Worm (Caenorhabditis elegans) whole organism, L3 larva: Measurements from ENCODE around the gene cdc-48.1.

Source experiments
- R02D3.7 ChIP-seq: fragments of 150-350 bp; optimal IDR thresholded peaks from 2 replicates; lab custom pipeline; 2014; ENCODE audit warnings: missing biosample characterization, missing genetic modification characterization
- ZK546.5 ChIP-seq: sonication (generic microtip); optimal IDR thresholded peaks from 2 replicates; lab custom pipeline; 2017; ENCODE audit warnings: missing biosample characterization, missing genetic modification characterization
- aly-2 ChIP-seq: fragments of 150-350 bp; optimal IDR thresholded peaks from 2 replicates; lab custom pipeline; 2014; ENCODE audit warnings: missing biosample characterization, missing genetic modification characterization
- ama-1 ChIP-seq: fragments of 150-350 bp; optimal IDR thresholded peaks from 2 replicates; lab custom pipeline; 2018
- ceh-16 ChIP-seq: sonication (generic microtip); optimal IDR thresholded peaks from 2 replicates; lab custom pipeline; 2017; ENCODE audit warnings: missing biosample characterization, missing genetic modification characterization
- ceh-28 ChIP-seq: fragments of 150-350 bp; optimal IDR thresholded peaks from 2 replicates; lab custom pipeline; 2014; ENCODE audit warnings: missing biosample characterization, missing genetic modification reagents, missing genetic modification characterization
- ceh-82 ChIP-seq: fragments of 150-350 bp; optimal IDR thresholded peaks from 2 replicates; lab custom pipeline; 2014; ENCODE audit warnings: missing biosample characterization, missing genetic modification characterization
- daf-12 ChIP-seq: fragments of 150-350 bp; optimal IDR thresholded peaks from 2 replicates; lab custom pipeline; 2014; ENCODE audit warnings: missing biosample characterization, missing genetic modification reagents, missing genetic modification characterization
- egl-27 ChIP-seq: sonication (generic microtip); optimal IDR thresholded peaks from 4 replicates; lab custom pipeline; 2017; ENCODE audit warnings: missing biosample characterization, missing genetic modification reagents, missing genetic modification characterization
- egl-5 ChIP-seq: fragments of 150-350 bp; optimal IDR thresholded peaks from 2 replicates; lab custom pipeline; 2017; ENCODE audit warnings: missing biosample characterization, missing genetic modification reagents, missing genetic modification characterization, inconsistent platforms
- elt-2 ChIP-seq: sonication (generic microtip); optimal IDR thresholded peaks from 2 replicates; lab custom pipeline; 2016; ENCODE audit warnings: missing genetic modification reagents, mild to moderate bottlenecking, missing genetic modification characterization, missing compliant biosample characterization
- eor-1 ChIP-seq, 2 experiments: fragments of 150-350 bp; optimal IDR thresholded peaks; 2 replicates each; lab custom pipeline; 2014 to 2018; ENCODE audit warnings: missing biosample characterization in 2 of 2, missing genetic modification characterization in 2 of 2
- fkh-10 ChIP-seq: sonication (generic microtip); optimal IDR thresholded peaks from 2 replicates; lab custom pipeline; 2017; ENCODE audit warnings: missing biosample characterization, missing genetic modification reagents, missing genetic modification characterization
- hmg-11 ChIP-seq: sonication (generic microtip); optimal IDR thresholded peaks from 2 replicates; lab custom pipeline; 2016; ENCODE audit warnings: missing genetic modification characterization, missing compliant biosample characterization
- jun-1 ChIP-seq: fragments of 150-350 bp; optimal IDR thresholded peaks from 2 replicates; lab custom pipeline; 2014; ENCODE audit warnings: missing biosample characterization, missing genetic modification reagents, missing genetic modification characterization
- lin-15B ChIP-seq: fragments of 150-350 bp; optimal IDR thresholded peaks from 2 replicates; lab custom pipeline; 2014; ENCODE audit warnings: missing biosample characterization, missing genetic modification characterization
- lin-39 ChIP-seq: fragments of 150-350 bp; optimal IDR thresholded peaks from 2 replicates; lab custom pipeline; 2018; ENCODE audit warnings: missing biosample characterization, missing genetic modification reagents, missing genetic modification characterization
- lsy-12 ChIP-seq: sonication (generic microtip); optimal IDR thresholded peaks from 2 replicates; lab custom pipeline; 2016; ENCODE audit warnings: mild to moderate bottlenecking, missing genetic modification characterization, missing compliant biosample characterization
- mdl-1 ChIP-seq: fragments of 150-350 bp; optimal IDR thresholded peaks from 2 replicates; lab custom pipeline; 2014; ENCODE audit warnings: missing biosample characterization, missing genetic modification characterization
- mml-1 ChIP-seq: fragments of 150-350 bp; sonication (generic microtip); optimal IDR thresholded peaks from 3 replicates; lab custom pipeline; 2014; ENCODE audit warnings: missing biosample characterization, missing genetic modification characterization
- nfya-1 ChIP-seq: sonication (generic microtip); optimal IDR thresholded peaks from 2 replicates; lab custom pipeline; 2017; ENCODE audit warnings: missing genetic modification characterization, mild to moderate bottlenecking, missing compliant biosample characterization, antibody characterized with exemption, moderate library complexity; ENCODE audit not compliant: insufficient read depth
- nhr-11 ChIP-seq: fragments of 150-350 bp; optimal IDR thresholded peaks from 2 replicates; lab custom pipeline; 2014; ENCODE audit warnings: missing biosample characterization, missing genetic modification characterization
- nhr-23 ChIP-seq: fragments of 150-350 bp; optimal IDR thresholded peaks from 2 replicates; lab custom pipeline; 2014; ENCODE audit warnings: missing biosample characterization, missing genetic modification reagents, missing genetic modification characterization
- nhr-237 ChIP-seq: fragments of 150-350 bp; optimal IDR thresholded peaks from 2 replicates; lab custom pipeline; 2014; ENCODE audit warnings: missing biosample characterization, missing genetic modification characterization
- nhr-25 ChIP-seq: sonication (generic microtip); optimal IDR thresholded peaks from 2 replicates; lab custom pipeline; 2017; ENCODE audit warnings: missing biosample characterization, missing genetic modification characterization
- nhr-28 ChIP-seq: fragments of 150-350 bp; optimal IDR thresholded peaks from 2 replicates; lab custom pipeline; 2014; ENCODE audit warnings: missing biosample characterization, missing genetic modification characterization
- nhr-43 ChIP-seq: sonication (generic microtip); optimal IDR thresholded peaks from 2 replicates; lab custom pipeline; 2016; ENCODE audit warnings: mild to moderate bottlenecking, missing genetic modification characterization, missing compliant biosample characterization; ENCODE audit not compliant: poor library complexity, severe bottlenecking
- nhr-67 ChIP-seq: fragments of 150-350 bp; optimal IDR thresholded peaks from 2 replicates; lab custom pipeline; 2014; ENCODE audit warnings: missing biosample characterization, missing genetic modification characterization
- nhr-76 ChIP-seq: fragments of 150-350 bp; sonication (generic microtip); optimal IDR thresholded peaks from 5 replicates; lab custom pipeline; 2014; ENCODE audit warnings: missing biosample characterization, missing genetic modification characterization
- nhr-77 ChIP-seq: fragments of 150-350 bp; optimal IDR thresholded peaks from 2 replicates; lab custom pipeline; 2014; ENCODE audit warnings: missing biosample characterization, missing genetic modification characterization
- pha-4 ChIP-seq: fragments of 150-350 bp; optimal IDR thresholded peaks from 2 replicates; lab custom pipeline; 2014; ENCODE audit warnings: missing biosample characterization, missing genetic modification reagents, missing genetic modification characterization
- pqm-1 ChIP-seq: fragments of 150-350 bp; optimal IDR thresholded peaks from 2 replicates; lab custom pipeline; 2017; ENCODE audit warnings: missing biosample characterization, missing genetic modification characterization, inconsistent platforms
- skn-1 ChIP-seq: fragments of 150-350 bp; optimal IDR thresholded peaks from 2 replicates; lab custom pipeline; 2014; ENCODE audit warnings: missing biosample characterization, missing genetic modification characterization
- snpc-4 ChIP-seq: fragments of 150-350 bp; optimal IDR thresholded peaks from 2 replicates; lab custom pipeline; 2014; ENCODE audit warnings: missing biosample characterization, missing genetic modification characterization
- tbx-2 ChIP-seq: sonication (generic microtip); optimal IDR thresholded peaks from 2 replicates; lab custom pipeline; 2016; ENCODE audit warnings: mild to moderate bottlenecking, missing genetic modification characterization, missing compliant biosample characterization
- unc-39 ChIP-seq: sonication (generic microtip); optimal IDR thresholded peaks from 4 replicates; lab custom pipeline; 2017; ENCODE audit warnings: missing biosample characterization, missing genetic modification characterization
- unc-62 ChIP-seq: fragments of 150-350 bp; sonication (generic microtip); optimal IDR thresholded peaks from 4 replicates; lab custom pipeline; 2014; ENCODE audit warnings: missing biosample characterization, missing genetic modification reagents, missing genetic modification characterization
- ztf-11 ChIP-seq: fragments of 150-350 bp; optimal IDR thresholded peaks from 2 replicates; lab custom pipeline; 2014; ENCODE audit warnings: missing biosample characterization, missing genetic modification characterization
- ztf-4 ChIP-seq: fragments of 150-350 bp; optimal IDR thresholded peaks from 2 replicates; lab custom pipeline; 2014; ENCODE audit warnings: missing biosample characterization, missing genetic modification characterization

cdc-48.1 gene

ce11 chrII:10541923-10542486 lies 21.2 kb downstream of the cdc-48.1 start, which contains the start of gene pro-1:
Gene pro-1 (minus strand): TSS chrII:10541996.
- TF ChIP-seq eor-1 (tag; optimal IDR thresholded peaks at IDR 0.05; lab: Kevin White, UChicago) (no peak), nhr-237 (tag; lab: Kevin White, UChicago) (no peak), pqm-1 (tag; lab: Kevin White, UChicago) (peak; percentile 51), jun-1 (tag; lab: Kevin White, UChicago) (peak; percentile 57), R02D3.7 (tag; lab: Kevin White, UChicago) (peak; percentile 96), hmg-11 (tag; lab: Kevin White, UChicago) (peak; percentile 4), nhr-76 (no peak), ceh-28 (tag; lab: Kevin White, UChicago) (peak; percentile 34), ztf-11 (tag; lab: Kevin White, UChicago) (no peak), ztf-4 (tag; lab: Kevin White, UChicago) (peak; percentile 78), skn-1 (tag; lab: Kevin White, UChicago) (peak; percentile 74), nhr-11 (no peak), elt-2 (tag; lab: Kevin White, UChicago) (peak; percentile 56), lsy-12 (tag; lab: Kevin White, UChicago) (peak; percentile 95), snpc-4 (tag; lab: Kevin White, UChicago) (no peak), fkh-10 (GFP tag; lab: Kevin White, UChicago) (no peak), ZK546.5 (peak; percentile 23), nhr-28 (tag; lab: Kevin White, UChicago) (peak; percentile 29), mml-1 (tag; lab: Kevin White, UChicago) (no peak), nhr-23 (tag; lab: Kevin White, UChicago) (peak; percentile 79), unc-62 (no peak), aly-2 (tag; lab: Kevin White, UChicago) (peak; percentile 32), pha-4 (tag; lab: Kevin White, UChicago) (peak; percentile 91), ceh-82 (tag; lab: Kevin White, UChicago) (no peak), lin-15B (tag; lab: Kevin White, UChicago) (peak; percentile 42), daf-12 (tag; lab: Kevin White, UChicago) (no peak), ama-1 (lab: Kevin White, UChicago) (peak; percentile 97), mdl-1 (tag; lab: Kevin White, UChicago) (no peak), nhr-43 (tag; lab: Kevin White, UChicago) (peak; percentile 79), nhr-25 (tag; lab: Kevin White, UChicago) (peak; percentile 62), nfya-1 (tag; lab: Kevin White, UChicago) (peak; percentile 66), lin-39 (tag; lab: Kevin White, UChicago) (peak; percentile 62), unc-39 (tag; lab: Kevin White, UChicago) (no peak), tbx-2 (tag; lab: Kevin White, UChicago) (peak; percentile 60), ceh-16 (tag; lab: Kevin White, UChicago) (no peak), egl-27 (tag; lab: Kevin White, UChicago) (no peak), egl-5 (tag; lab: Kevin White, UChicago) (no peak)

- TF ChIP-seq nhr-23 (tag; lab: Kevin White, UChicago) (no peak), daf-12 (tag; lab: Kevin White, UChicago) (no peak), nhr-77 (tag; lab: Kevin White, UChicago) (no peak), lin-39 (tag; lab: Kevin White, UChicago) (no peak), lin-15B (tag; lab: Kevin White, UChicago) (no peak), skn-1 (tag; lab: Kevin White, UChicago) (no peak), nhr-11 (no peak)
Observed at ce11 chrII:10539232-10539631, 24.0 kb downstream of the cdc-48.1 start, which contains the start of gene R166.3. Gene R166.3 (minus strand): TSS chrII:10539332.

- peak; percentile 39 for TF ChIP-seq lin-15B (tag; lab: Kevin White, UChicago)
- no peak for TF ChIP-seq nhr-76
- peak; percentile 61 for TF ChIP-seq pha-4 (tag; lab: Kevin White, UChicago)
- TF ChIP-seq hmg-11 (tag; lab: Kevin White, UChicago) = peak; percentile 30
- peak; percentile 50 for TF ChIP-seq nfya-1 (tag; lab: Kevin White, UChicago)
- TF ChIP-seq pqm-1 (tag; lab: Kevin White, UChicago) = no peak
- TF ChIP-seq nhr-67 = no peak
- TF ChIP-seq nhr-23 (tag; lab: Kevin White, UChicago) = peak; percentile 64
- TF ChIP-seq eor-1 (tag; optimal IDR thresholded peaks at IDR 0.05; lab: Kevin White, UChicago) = no peak
- TF ChIP-seq nhr-43 (tag; lab: Kevin White, UChicago) = peak; percentile 79
- TF ChIP-seq elt-2 (tag; lab: Kevin White, UChicago) = peak; percentile 28
- TF ChIP-seq lsy-12 (tag; lab: Kevin White, UChicago) = peak; percentile 51
- no peak for TF ChIP-seq nhr-237 (tag; lab: Kevin White, UChicago)
- TF ChIP-seq egl-5 (tag; lab: Kevin White, UChicago) = peak; percentile 16
- no peak for TF ChIP-seq aly-2 (tag; lab: Kevin White, UChicago)
- TF ChIP-seq tbx-2 (tag; lab: Kevin White, UChicago) = no peak
- peak; percentile 14 for TF ChIP-seq R02D3.7 (tag; lab: Kevin White, UChicago)
Observed at ce11 chrII:10537988-10538387, 25.2 kb downstream of the cdc-48.1 start.
